Worm (Caenorhabditis elegans) whole organism, L1 larva: ENCODE results near the gene Y6G8.16.

Source experiments
- ceh-82 ChIP-seq, 3 experiments: fragments of 150-350 bp in 1 of 3; sonication (generic microtip) in 2 of 3; optimal IDR thresholded peaks; 2 replicates each; lab custom pipeline; 2014 to 2017; ENCODE audit warnings: missing biosample characterization in 3 of 3, missing genetic modification characterization in 3 of 3
- dsc-1 ChIP-seq: sonication (generic microtip); optimal IDR thresholded peaks from 2 replicates; lab custom pipeline; 2016; ENCODE audit warnings: mild to moderate bottlenecking, missing genetic modification characterization, missing compliant biosample characterization
- egl-13 ChIP-seq: sonication (generic microtip); optimal IDR thresholded peaks from 2 replicates; lab custom pipeline; 2016; ENCODE audit warnings: missing genotype, missing genetic modification reagents, missing genetic modification characterization, missing compliant biosample characterization
- fkh-10 ChIP-seq: sonication (generic microtip); optimal IDR thresholded peaks from 2 replicates; lab custom pipeline; 2017; ENCODE audit warnings: missing biosample characterization, missing genetic modification reagents, missing genetic modification characterization
- fkh-4 ChIP-seq: sonication (generic microtip); optimal IDR thresholded peaks from 2 replicates; lab custom pipeline; 2016; ENCODE audit warnings: missing compliant biosample characterization, missing genetic modification characterization, borderline replicate concordance
- mdl-1 ChIP-seq, 2 experiments: fragments of 150-350 bp; optimal IDR thresholded peaks; 2 replicates each; lab custom pipeline; 2014 to 2017; ENCODE audit warnings: missing biosample characterization in 2 of 2, missing genetic modification characterization in 2 of 2, inconsistent platforms in 1 of 2
- nhr-20 ChIP-seq: sonication (generic microtip); optimal IDR thresholded peaks from 2 replicates; lab custom pipeline; 2016; ENCODE audit warnings: mild to moderate bottlenecking, missing genetic modification characterization, missing compliant biosample characterization
- nhr-76 ChIP-seq: sonication (generic microtip); optimal IDR thresholded peaks from 2 replicates; lab custom pipeline; 2017; ENCODE audit warnings: missing biosample characterization, missing genetic modification characterization
- unc-62 ChIP-seq: fragments of 150-350 bp; optimal IDR thresholded peaks from 2 replicates; lab custom pipeline; 2014; ENCODE audit warnings: missing biosample characterization, missing genetic modification reagents, missing genetic modification characterization
- ztf-4 ChIP-seq: fragments of 150-350 bp; optimal IDR thresholded peaks from 2 replicates; lab custom pipeline; 2014; ENCODE audit warnings: missing biosample characterization, missing genetic modification characterization

DNA sequence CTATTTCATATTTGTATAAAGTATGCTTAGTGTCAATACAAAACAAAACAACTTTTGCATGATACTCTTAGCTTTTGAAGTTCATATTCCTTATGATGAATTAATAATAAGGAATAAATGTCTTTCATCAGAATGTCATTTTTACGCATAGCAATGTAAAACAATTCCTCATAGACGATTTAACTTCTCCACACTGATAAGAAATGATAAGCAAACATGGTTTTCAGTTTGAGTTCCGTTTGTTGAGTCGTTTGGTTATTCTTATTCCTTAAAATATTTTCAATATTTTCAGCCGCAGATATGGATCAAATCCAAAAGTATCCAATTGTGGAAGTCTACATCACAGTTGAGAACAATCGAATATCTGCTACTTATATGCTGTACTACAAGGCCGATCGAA lies 18.8 kb downstream of the Y6G8.16 start, which contains the start of gene F57G4.11:
- TF ChIP-seq fkh-10 (GFP tag; lab: Kevin White, UChicago): no peak
- TF ChIP-seq mdl-1 (tag; optimal IDR thresholded peaks at IDR 0.05; lab: Kevin White, UChicago): no peak
- no peak for TF ChIP-seq nhr-20 (tag; lab: Kevin White, UChicago)
- TF ChIP-seq egl-13 (tag; lab: Kevin White, UChicago): no peak
- no peak for TF ChIP-seq unc-62
- TF ChIP-seq ceh-82 (tag; optimal IDR thresholded peaks at IDR 0.05; lab: Kevin White, UChicago): no peak
- no peak for TF ChIP-seq ztf-4 (tag; lab: Kevin White, UChicago)
- TF ChIP-seq nhr-76: no peak
- no peak for TF ChIP-seq fkh-4 (tag; lab: Kevin White, UChicago)
- no peak for TF ChIP-seq dsc-1 (tag; lab: Kevin White, UChicago)
